Worm (Caenorhabditis elegans) whole organism, early embryonic: ENCODE data around the gene lin-8.

Source experiments
- B0310.2 ChIP-seq: sonication (generic microtip); optimal IDR thresholded peaks from 2 replicates; lab custom pipeline; 2016; ENCODE audit warnings: mild to moderate bottlenecking, missing genetic modification characterization, missing compliant biosample characterization
- F13C5.2 ChIP-seq: sonication (generic microtip); optimal IDR thresholded peaks from 2 replicates; lab custom pipeline; 2017; ENCODE audit warnings: mild to moderate bottlenecking, missing genetic modification characterization, inconsistent platforms, missing compliant biosample characterization
- aly-1 ChIP-seq: sonication (generic microtip); optimal IDR thresholded peaks from 2 replicates; lab custom pipeline; 2016; ENCODE audit warnings: missing genetic modification characterization, missing compliant biosample characterization
- ama-1 ChIP-seq: fragments of 150-350 bp; optimal IDR thresholded peaks from 2 replicates; lab custom pipeline; 2014
- ceh-13 ChIP-seq: fragments of 200-800 bp; sonication (Bioruptor generic); optimal IDR thresholded peaks from 2 replicates; lab custom pipeline; 2018; ENCODE audit warnings: mild to moderate bottlenecking, missing genetic modification characterization, missing compliant biosample characterization
- ceh-36 ChIP-seq: sonication (generic microtip); optimal IDR thresholded peaks from 2 replicates; lab custom pipeline; 2016; ENCODE audit warnings: missing genetic modification characterization, inconsistent platforms, missing compliant biosample characterization
- ets-7 ChIP-seq: sonication (generic microtip); optimal IDR thresholded peaks from 2 replicates; lab custom pipeline; 2016; ENCODE audit warnings: missing genotype, missing genetic modification characterization, missing compliant biosample characterization
- flt-1 ChIP-seq: fragments of 200-800 bp; sonication (Bioruptor generic); IDR thresholded peaks from 2 replicates; pipeline ENCODE4 v1.3.6; 2022; ENCODE audit warnings: missing genetic modification characterization, missing compliant biosample characterization
- hmbx-1 ChIP-seq: sonication (generic microtip); optimal IDR thresholded peaks from 2 replicates; lab custom pipeline; 2016; ENCODE audit warnings: mild to moderate bottlenecking, missing genetic modification characterization, missing compliant biosample characterization
- hmg-4 ChIP-seq: fragments of 200-800 bp; sonication (Bioruptor generic); optimal IDR thresholded peaks from 2 replicates; lab custom pipeline; 2018; ENCODE audit warnings: mild to moderate bottlenecking, missing genetic modification characterization, missing compliant biosample characterization
- hnd-1 ChIP-seq: sonication (generic microtip); optimal IDR thresholded peaks from 2 replicates; lab custom pipeline; 2016; ENCODE audit warnings: missing genetic modification characterization, missing compliant biosample characterization
- pes-1 ChIP-seq: fragments of 200-800 bp; sonication (Bioruptor generic); IDR thresholded peaks from 2 replicates; pipeline ENCODE4 v1.3.6; 2022; ENCODE audit warnings: missing genetic modification reagents, missing genetic modification characterization, missing compliant biosample characterization
- scrt-1 ChIP-seq: fragments of 200-800 bp; sonication (Bioruptor generic); IDR thresholded peaks from 2 replicates; pipeline ENCODE4 v1.3.6; 2022; ENCODE audit warnings: missing genetic modification characterization, missing compliant biosample characterization
- sea-1 ChIP-seq: fragments of 200-800 bp; sonication (Bioruptor generic); conservative IDR thresholded peaks from 2 replicates; pipeline ENCODE4 v1.3.6; 2022; ENCODE audit warnings: missing genetic modification characterization, missing compliant biosample characterization
- tbx-11 ChIP-seq: fragments of 200-800 bp; sonication (Bioruptor generic); IDR thresholded peaks from 2 replicates; pipeline ENCODE4 v1.3.6; 2022; ENCODE audit warnings: missing genetic modification characterization, missing compliant biosample characterization
- tbx-37 ChIP-seq: fragments of 200-800 bp; sonication (Bioruptor generic); conservative IDR thresholded peaks from 2 replicates; pipeline ENCODE4 v1.3.6; 2022; ENCODE audit warnings: missing genetic modification reagents, missing genetic modification characterization, missing compliant biosample characterization
- tra-4 ChIP-seq: sonication (generic microtip); optimal IDR thresholded peaks from 2 replicates; lab custom pipeline; 2017; ENCODE audit warnings: missing genetic modification characterization, missing compliant biosample characterization

lin-8 gene

DNA sequence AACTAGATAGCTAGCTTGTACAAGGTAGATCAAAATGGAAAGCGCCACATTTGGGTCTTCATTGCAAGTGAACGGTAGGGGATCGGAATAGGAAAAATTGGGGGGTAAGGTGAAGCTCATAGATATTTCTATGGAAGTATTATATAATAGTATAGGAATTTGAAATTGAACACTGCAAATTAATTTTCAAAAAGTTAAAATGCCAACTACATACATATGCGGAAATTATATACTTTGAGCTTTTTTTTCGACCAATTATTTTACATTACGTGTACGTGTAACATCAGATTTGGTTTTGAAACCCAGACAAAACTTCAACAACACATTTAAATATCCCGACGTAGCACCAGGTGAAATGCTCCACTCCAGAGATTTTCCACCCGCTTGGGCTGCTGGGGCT is 39.4 kb downstream of the lin-8 start, which contains the start of gene srg-23:
srg-23 (minus strand) TSS at position 101 of the 400 bp plus-strand sequence.
- TF ChIP-seq ceh-13 (GFP tag; lab: Kevin White, UChicago) (no peak), B0310.2 (tag; lab: Kevin White, UChicago) (no peak), tra-4 (tag; lab: Kevin White, UChicago) (no peak)

ce11 chrII:3096857-3097256 is 40.2 kb downstream of the lin-8 start, which contains the start of gene Y25C1A.14:
Gene Y25C1A.14, minus strand, starts transcription at chrII:3096957.
- TF ChIP-seq F13C5.2 (tag; lab: Kevin White, UChicago) (no peak), aly-1 (tag; lab: Kevin White, UChicago) (no peak), hnd-1 (tag; lab: Kevin White, UChicago) (no peak), ets-7 (tag; lab: Kevin White, UChicago) (no peak), B0310.2 (tag; lab: Kevin White, UChicago) (no peak), ama-1 (lab: Kevin White, UChicago) (no peak), hmg-4 (GFP tag; lab: Kevin White, UChicago) (no peak), tbx-11 (GFP tag; lab: Robert Waterston, UW) (no peak), tbx-37 (GFP tag; lab: Robert Waterston, UW) (no peak), hmbx-1 (tag; lab: Kevin White, UChicago) (no peak), ceh-36 (tag; lab: Kevin White, UChicago) (no peak), scrt-1 (no peak)

ce11 chrII:3100546-3100945 is 43.9 kb downstream of the lin-8 start, which contains the start of gene srg-24:
Gene srg-24, minus strand, starts transcription at chrII:3100646.
- TF ChIP-seq B0310.2 (tag; lab: Kevin White, UChicago) (no peak), tra-4 (tag; lab: Kevin White, UChicago) (no peak), flt-1 (GFP tag; lab: Robert Waterston, UW) (no peak), ama-1 (lab: Kevin White, UChicago) (no peak), ceh-36 (tag; lab: Kevin White, UChicago) (no peak), ets-7 (tag; lab: Kevin White, UChicago) (no peak), ceh-13 (GFP tag; lab: Kevin White, UChicago) (no peak), tbx-37 (GFP tag; lab: Robert Waterston, UW) (no peak)

ce11 chrII:3102018-3102417 is 45.4 kb downstream of the lin-8 start, which contains the start of gene clec-121:
Gene clec-121, plus strand, starts transcription at chrII:3102318.
- TF ChIP-seq B0310.2 (tag; lab: Kevin White, UChicago) (no peak), ets-7 (tag; lab: Kevin White, UChicago) (no peak), tbx-37 (GFP tag; lab: Robert Waterston, UW) (no peak), F13C5.2 (tag; lab: Kevin White, UChicago) (no peak), pes-1 (no peak), ama-1 (lab: Kevin White, UChicago) (no peak), aly-1 (tag; lab: Kevin White, UChicago) (no peak), scrt-1 (no peak), hmbx-1 (tag; lab: Kevin White, UChicago) (no peak), tra-4 (tag; lab: Kevin White, UChicago) (no peak)

DNA sequence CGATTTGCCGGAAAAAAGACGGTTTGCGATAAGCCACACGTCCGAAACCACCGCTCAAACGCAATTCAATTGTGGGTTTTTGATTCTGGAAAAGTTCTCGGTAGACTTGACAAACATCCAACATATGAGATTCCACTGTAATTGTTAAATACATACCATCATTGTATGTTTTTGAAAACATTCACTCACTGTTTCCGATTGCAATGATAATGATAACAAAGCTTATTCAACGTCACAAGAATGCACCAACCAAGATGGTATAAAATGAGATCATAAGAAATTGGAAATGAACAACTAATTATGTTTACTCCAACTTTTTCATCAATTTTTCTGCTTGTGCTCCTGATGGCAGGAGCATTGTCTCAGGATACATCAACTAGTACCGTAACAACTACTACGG is 49.1 kb downstream of the lin-8 start, which contains the start of gene clec-122:
clec-122 (plus strand) TSS at position 301 of the 400 bp plus-strand sequence.
- TF ChIP-seq hmg-4 (GFP tag; lab: Kevin White, UChicago) (no peak), flt-1 (GFP tag; lab: Robert Waterston, UW) (no peak), ets-7 (tag; lab: Kevin White, UChicago) (no peak)

DNA sequence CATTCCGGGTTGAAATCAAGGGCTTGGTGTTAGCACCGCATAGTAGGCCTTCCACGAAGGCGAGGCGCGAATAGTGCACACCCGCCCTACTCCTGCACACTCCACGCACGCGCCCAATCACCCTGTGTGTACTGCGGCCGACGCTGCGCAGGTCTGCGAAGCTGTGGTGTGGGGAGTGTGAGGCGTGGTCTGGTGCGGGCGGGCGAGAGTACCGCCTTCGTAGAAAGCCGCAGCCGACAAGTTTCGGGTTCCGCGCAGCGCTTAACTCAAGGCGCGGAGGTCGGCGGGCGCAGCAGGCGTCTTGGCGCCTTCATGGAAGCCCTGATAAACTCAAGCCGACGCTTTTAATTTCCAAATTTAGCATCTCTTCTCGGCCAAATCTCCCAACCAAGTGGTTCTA is 51.5 kb downstream of the lin-8 start:
- TF ChIP-seq hnd-1 (tag; lab: Kevin White, UChicago) (no peak), aly-1 (tag; lab: Kevin White, UChicago) (no peak), scrt-1 (no peak), sea-1 (GFP tag; lab: Robert Waterston, UW) (no peak), ama-1 (lab: Kevin White, UChicago) (no peak), tbx-37 (GFP tag; lab: Robert Waterston, UW) (no peak), F13C5.2 (tag; lab: Kevin White, UChicago) (no peak), hmg-4 (GFP tag; lab: Kevin White, UChicago) (no peak), ets-7 (tag; lab: Kevin White, UChicago) (no peak), flt-1 (GFP tag; lab: Robert Waterston, UW) (no peak)

- no peak for TF ChIP-seq aly-1 (tag; lab: Kevin White, UChicago)
- TF ChIP-seq F13C5.2 (tag; lab: Kevin White, UChicago) = no peak
- no peak for TF ChIP-seq hnd-1 (tag; lab: Kevin White, UChicago)
- no peak for TF ChIP-seq flt-1 (GFP tag; lab: Robert Waterston, UW)
- no peak for TF ChIP-seq tbx-11 (GFP tag; lab: Robert Waterston, UW)
- TF ChIP-seq ets-7 (tag; lab: Kevin White, UChicago) = no peak
- no peak for TF ChIP-seq tra-4 (tag; lab: Kevin White, UChicago)
- TF ChIP-seq tbx-37 (GFP tag; lab: Robert Waterston, UW) = no peak
- TF ChIP-seq ceh-36 (tag; lab: Kevin White, UChicago) = no peak
- no peak for TF ChIP-seq hmbx-1 (tag; lab: Kevin White, UChicago)
- no peak for TF ChIP-seq pes-1
- TF ChIP-seq sea-1 (GFP tag; lab: Robert Waterston, UW) = no peak
Observed at ce11 chrII:3109533-3109932, 52.9 kb downstream of the lin-8 start.
